Fruit fly (Drosophila melanogaster): Measurements from ENCODE around the gene Cyt-c-d.

The Cyt-c-d gene

dm6 chr2L:16687863-16688262 lies 27.8 kb upstream of the Cyt-c-d start (continued):
- peak; percentile 32 for TF ChIP-seq esn (GFP tag; optimal IDR thresholded peaks at IDR 0.05)
- peak; percentile 69 for TF ChIP-seq CG3032 (tag; optimal IDR thresholded peaks at IDR 0.05)
- peak; percentile 78 for TF ChIP-seq achi (GFP tag; optimal IDR thresholded peaks at IDR 0.05)
- TF ChIP-seq CG10669 (GFP tag; optimal IDR thresholded peaks at IDR 0.05), result peak; percentile 48
- peak; percentile 37 for TF ChIP-seq Eip75B (GFP tag; optimal IDR thresholded peaks at IDR 0.05)
- no peak for TF ChIP-seq Sox102F (GFP tag; optimal IDR thresholded peaks at IDR 0.05)
- TF ChIP-seq fkh (GFP tag; optimal IDR thresholded peaks at IDR 0.05), result no peak
- peak; percentile 46 for TF ChIP-seq CG6792 (GFP tag; optimal IDR thresholded peaks at IDR 0.05)
- TF ChIP-seq net (GFP tag; optimal IDR thresholded peaks at IDR 0.05), result peak; percentile 71
- TF ChIP-seq CG6163 (GFP tag; IDR thresholded peaks at IDR 0.05), result peak; percentile 47; the same call in 2 of the 3 replicates
- peak; percentile 65 for TF ChIP-seq fd59A (GFP tag; optimal IDR thresholded peaks at IDR 0.05)
- TF ChIP-seq dsx (GFP tag; optimal IDR thresholded peaks at IDR 0.05; ENCODE audit: poor library complexity, severe bottlenecking), result peak; percentile 45
- TF ChIP-seq CG31627 (GFP tag; optimal IDR thresholded peaks at IDR 0.05), result no peak
- peak; percentile 82 for TF ChIP-seq CG15336 (GFP tag; IDR thresholded peaks at IDR 0.05)

dm6 chr2L:16689800-16690618 lies 25.7 kb upstream of the Cyt-c-d start:
- TF ChIP-seq Smox (GFP tag; optimal IDR thresholded peaks at IDR 0.05) (peak; percentile 71), Ets21C (GFP tag; optimal IDR thresholded peaks at IDR 0.05) (peak; percentile 54), topi (GFP tag; optimal IDR thresholded peaks at IDR 0.05) (peak; percentile 68), Hr4 (GFP tag; optimal IDR thresholded peaks at IDR 0.05) (peak; percentile 39), CG8119 (GFP tag; IDR thresholded peaks at IDR 0.05) (0 out of 3 replicates have a peak, but pooled peaks have one; percentile 32), CG6163 (GFP tag; IDR thresholded peaks at IDR 0.05) (peak; percentile 25; the same call in 1 of the 3 replicates), Eip93F (GFP tag; optimal IDR thresholded peaks at IDR 0.05) (no peak), CG6792 (GFP tag; optimal IDR thresholded peaks at IDR 0.05) (peak; percentile 20), CG3032 (tag; optimal IDR thresholded peaks at IDR 0.05) (peak; percentile 9), spab (GFP tag; optimal IDR thresholded peaks at IDR 0.05) (no peak), Hr38 (GFP tag; optimal IDR thresholded peaks at IDR 0.05) (no peak), net (GFP tag; optimal IDR thresholded peaks at IDR 0.05) (peak; percentile 52), fkh (GFP tag; optimal IDR thresholded peaks at IDR 0.05) (no peak), ss (GFP tag; optimal IDR thresholded peaks at IDR 0.05) (peak; percentile 39 to 42), CG11902 (GFP tag; optimal IDR thresholded peaks at IDR 0.05) (no peak), esn (GFP tag; optimal IDR thresholded peaks at IDR 0.05) (peak; percentile 72), CG4318 (GFP tag; optimal IDR thresholded peaks at IDR 0.05) (peak; percentile 47), OdsH (GFP tag; optimal IDR thresholded peaks at IDR 0.05) (peak; percentile 64), eg (GFP tag; IDR thresholded peaks at IDR 0.05) (no peak), CG3919 (GFP tag; optimal IDR thresholded peaks at IDR 0.05) (peak; percentile 63), CG10631 (GFP tag; optimal IDR thresholded peaks at IDR 0.05) (peak; percentile 52), CG11762 (GFP tag; optimal IDR thresholded peaks at IDR 0.05; ENCODE audit: insufficient read depth) (no peak), CG10669 (GFP tag; optimal IDR thresholded peaks at IDR 0.05) (no peak), dac (GFP tag; optimal IDR thresholded peaks at IDR 0.05) (no peak), CG6808 (GFP tag; optimal IDR thresholded peaks at IDR 0.05) (peak; percentile 2), salr (GFP tag; optimal IDR thresholded peaks at IDR 0.05) (peak; percentile 10 to 55), pdm3 (GFP tag; optimal IDR thresholded peaks at IDR 0.05) (peak; percentile 54), Ets96B (tag; optimal IDR thresholded peaks at IDR 0.05) (peak; percentile 68), Blimp-1 (GFP tag; optimal IDR thresholded peaks at IDR 0.05) (no peak), acj6 (GFP tag; optimal IDR thresholded peaks at IDR 0.05) (peak; percentile 58), CG15336 (GFP tag; IDR thresholded peaks at IDR 0.05) (peak; percentile 47), CG16779 (tag; optimal IDR thresholded peaks at IDR 0.05) (peak; percentile 6), Lpt (GFP tag; optimal IDR thresholded peaks at IDR 0.05) (peak; percentile 22), svp (GFP tag) (no peak), Sox102F (GFP tag; optimal IDR thresholded peaks at IDR 0.05) (peak; percentile 72), CG9139 (GFP tag; optimal IDR thresholded peaks at IDR 0.05) (peak; percentile 59), cyc (GFP tag; optimal IDR thresholded peaks at IDR 0.05) (peak; percentile 49), achi (GFP tag; optimal IDR thresholded peaks at IDR 0.05) (peak; percentile 43), CG11294 (GFP tag; IDR thresholded peaks at IDR 0.05) (no peak), CG7368 (GFP tag; optimal IDR thresholded peaks at IDR 0.05) (peak; percentile 28), Gug (GFP tag; IDR thresholded peaks at IDR 0.05) (no peak), Met (GFP tag; optimal IDR thresholded peaks at IDR 0.05) (peak; percentile 44)
